Worm (Caenorhabditis elegans): Measurements from ENCODE around the gene Y37E11AM.2.

ce11 chrIV:3700554-3700953, 24.7 kb downstream of the Y37E11AM.2 start, which contains the start of gene Y37E11AL.9:
- TF ChIP-seq blmp-1 (tag; optimal IDR thresholded peaks at IDR 0.05) (no peak), pqm-1 (tag; optimal IDR thresholded peaks at IDR 0.05) (no peak), unc-62 (GFP tag; optimal IDR thresholded peaks at IDR 0.05) (no peak), skn-1 (tag; optimal IDR thresholded peaks at IDR 0.05) (no peak), rnt-1 (tag; optimal IDR thresholded peaks at IDR 0.05) (no peak), jun-1 (tag; optimal IDR thresholded peaks at IDR 0.05) (no peak), ama-1 (optimal IDR thresholded peaks at IDR 0.05) (no peak), nhr-20 (tag; optimal IDR thresholded peaks at IDR 0.05) (no peak), mdl-1 (tag; optimal IDR thresholded peaks at IDR 0.05) (no peak), tbx-2 (tag; optimal IDR thresholded peaks at IDR 0.05) (no peak), zag-1 (tag; optimal IDR thresholded peaks at IDR 0.05) (no peak)

All from whole organism, L1 larva.